Worm (Caenorhabditis elegans): Measurements from ENCODE around the gene C37C3.9.

C37C3.9 gene

ce11 chrV:7837809-7838208 lies 16.7 kb downstream of the C37C3.9 start, which contains the start of gene ttr-33:
Gene ttr-33 (minus strand): TSS chrV:7837909.
- TF ChIP-seq Y53G8AR.9 (GFP tag; conservative IDR thresholded peaks at IDR 0.05) (no peak), tbx-9 (tag; optimal IDR thresholded peaks at IDR 0.05; ENCODE audit: borderline replicate concordance) (no peak), ztf-3 (GFP tag; optimal IDR thresholded peaks at IDR 0.05) (no peak), Y53F4B.3 (GFP tag; IDR thresholded peaks at IDR 0.05) (no peak), snpc-3.4 (tag; optimal IDR thresholded peaks at IDR 0.05) (no peak), bed-2 (GFP tag; IDR thresholded peaks at IDR 0.05) (no peak), nfya-1 (tag; optimal IDR thresholded peaks at IDR 0.05; ENCODE audit: borderline replicate concordance, insufficient read depth) (no peak), mel-28 (tag; optimal IDR thresholded peaks at IDR 0.05; ENCODE audit: borderline replicate concordance) (no peak)

- TF ChIP-seq lsl-1 (GFP tag; optimal IDR thresholded peaks at IDR 0.05) (no peak), hmg-20 (GFP tag; IDR thresholded peaks at IDR 0.05) (no peak), nhr-90 (tag; optimal IDR thresholded peaks at IDR 0.05) (no peak), ceh-58 (GFP tag; IDR thresholded peaks at IDR 0.05) (no peak), F23B12.7 (tag; optimal IDR thresholded peaks at IDR 0.05; ENCODE audit: insufficient read depth) (no peak)
Observed at ce11 chrV:7836911-7837310, 17.6 kb downstream of the C37C3.9 start, which contains the start of gene txt-5. Gene txt-5 (minus strand): TSS chrV:7837134.

ce11 chrV:7830952-7831351 lies 23.5 kb downstream of the C37C3.9 start:
- TF ChIP-seq madf-6 (GFP tag; IDR thresholded peaks at IDR 0.05) (no peak), unc-130 (GFP tag; optimal IDR thresholded peaks at IDR 0.05) (no peak), ztf-28 (GFP tag; IDR thresholded peaks at IDR 0.05) (0 out of 2 replicates have a peak, but pooled peaks have one; percentile 19), Y95B8A.8 (GFP tag; IDR thresholded peaks at IDR 0.05) (no peak), F10E7.11 (tag; optimal IDR thresholded peaks at IDR 0.05) (no peak), zfh-2 (GFP tag; conservative IDR thresholded peaks at IDR 0.05) (peak; percentile 84), dox-1 (GFP tag; IDR thresholded peaks at IDR 0.05) (0 out of 2 replicates have a peak, but pooled peaks have one; percentile 24), F37B4.10 (GFP tag; IDR thresholded peaks at IDR 0.05) (0 out of 2 replicates have a peak, but pooled peaks have one; percentile 29), B0019.2 (GFP tag; conservative IDR thresholded peaks at IDR 0.05) (no peak), tbx-9 (tag; optimal IDR thresholded peaks at IDR 0.05; ENCODE audit: borderline replicate concordance) (no peak)

- TF ChIP-seq mes-4 (tag; optimal IDR thresholded peaks at IDR 0.05) (no peak), nfya-1 (tag; optimal IDR thresholded peaks at IDR 0.05; ENCODE audit: borderline replicate concordance, insufficient read depth) (no peak), ztf-6 (GFP tag; IDR thresholded peaks at IDR 0.05) (no peak), lsl-1 (GFP tag; optimal IDR thresholded peaks at IDR 0.05) (no peak), ceh-40 (GFP tag; IDR thresholded peaks at IDR 0.05) (no peak), ztf-18 (tag; optimal IDR thresholded peaks at IDR 0.05) (no peak), nhr-90 (tag; optimal IDR thresholded peaks at IDR 0.05) (no peak), bed-2 (GFP tag; IDR thresholded peaks at IDR 0.05) (no peak), B0261.1 (tag; optimal IDR thresholded peaks at IDR 0.05) (no peak), zfh-2 (GFP tag; conservative IDR thresholded peaks at IDR 0.05) (no peak), nfyb-1 (GFP tag; IDR thresholded peaks at IDR 0.05) (no peak), cebp-2 (GFP tag; IDR thresholded peaks at IDR 0.05) (no peak), let-526 (GFP tag; IDR thresholded peaks at IDR 0.05) (no peak), ZK185.1 (tag; optimal IDR thresholded peaks at IDR 0.05; ENCODE audit: poor library complexity, severe bottlenecking) (no peak), madf-3 (GFP tag; IDR thresholded peaks at IDR 0.05) (no peak)
Observed at ce11 chrV:7826917-7827316, 27.6 kb downstream of the C37C3.9 start, which contains the start of gene mig-6. Gene mig-6 (plus strand): TSS chrV:7827217.
